Fruit fly (Drosophila melanogaster) whole organism, embryonic: Measurements from ENCODE around the gene CG14354.

ENCODE experiments used
- Adf1 ChIP-seq: fragments of 200-800 bp; sonication (Bioruptor generic); IDR thresholded peaks from 2 replicates; pipeline ENCODE4 v1.3.6; 2022; ENCODE audit warnings: missing biosample characterization, missing genetic modification characterization
- Atf3 ChIP-seq: fragments of 200-800 bp; sonication (Bioruptor generic); optimal IDR thresholded peaks from 3 replicates; lab custom pipeline; 2016; ENCODE audit warnings: missing biosample characterization, missing genetic modification characterization
- CG10147 ChIP-seq: fragments of 200-800 bp; sonication (Bioruptor generic); optimal IDR thresholded peaks from 2 replicates; lab custom pipeline; 2019; ENCODE audit warnings: missing biosample characterization, mild to moderate bottlenecking, missing genetic modification characterization, moderate library complexity
- CG1024 ChIP-seq: fragments of 200-800 bp; sonication (Bioruptor generic); IDR thresholded peaks from 2 replicates; pipeline ENCODE4 v1.3.6; 2022; ENCODE audit warnings: missing biosample characterization, missing genetic modification characterization
- CG10654 ChIP-seq: fragments of 200-800 bp; sonication (Bioruptor generic); optimal IDR thresholded peaks from 2 replicates; lab custom pipeline; 2016; ENCODE audit warnings: missing biosample characterization, missing genetic modification characterization
- CG10979 ChIP-seq: fragments of 200-800 bp; sonication (Bioruptor generic); optimal IDR thresholded peaks from 2 replicates; lab custom pipeline; 2018; ENCODE audit warnings: missing biosample characterization, mild to moderate bottlenecking, missing genetic modification characterization, moderate library complexity
- CG11085 ChIP-seq: fragments of 200-800 bp; sonication (Bioruptor generic); IDR thresholded peaks from 2 replicates; pipeline ENCODE4 v1.3.6; 2022; ENCODE audit warnings: missing biosample characterization, missing genetic modification characterization
- CG12071 ChIP-seq: fragments of 200-800 bp; sonication (Bioruptor generic); optimal IDR thresholded peaks from 3 replicates; lab custom pipeline; 2018; ENCODE audit warnings: missing biosample characterization, mild to moderate bottlenecking, missing genetic modification characterization
- CG12744 ChIP-seq: fragments of 200-800 bp; sonication (Bioruptor generic); optimal IDR thresholded peaks from 2 replicates; lab custom pipeline; 2016; ENCODE audit warnings: missing biosample characterization, missing genetic modification characterization
- CG13287 ChIP-seq: fragments of 200-800 bp; sonication (Bioruptor generic); IDR thresholded peaks from 2 replicates; pipeline ENCODE4 v1.3.6; 2022; ENCODE audit warnings: missing biosample characterization, missing genetic modification characterization; ENCODE audit not compliant: partially characterized antibody
- CG14667 ChIP-seq: fragments of 200-800 bp; sonication (Bioruptor generic); IDR thresholded peaks from 2 replicates; pipeline ENCODE4 v1.3.6; 2022; ENCODE audit warnings: missing biosample characterization, missing genetic modification characterization
- CG16779 ChIP-seq: fragments of 200-800 bp; sonication (Bioruptor generic); IDR thresholded peaks from 2 replicates; pipeline ENCODE4 v1.3.6; 2022; ENCODE audit warnings: missing biosample characterization, missing genetic modification characterization
- CG16815 ChIP-seq: fragments of 200-800 bp; sonication (Bioruptor generic); optimal IDR thresholded peaks from 3 replicates; lab custom pipeline; 2017; ENCODE audit warnings: missing biosample characterization, mild to moderate bottlenecking, missing genetic modification characterization
- CG16863 ChIP-seq: fragments of 200-800 bp; sonication (Bioruptor generic); optimal IDR thresholded peaks from 3 replicates; lab custom pipeline; 2016; ENCODE audit warnings: missing biosample characterization, missing genetic modification characterization
- CG17186 ChIP-seq: fragments of 200-800 bp; sonication (Bioruptor generic); optimal IDR thresholded peaks from 3 replicates; lab custom pipeline; 2017; ENCODE audit warnings: missing biosample characterization, missing genetic modification reagents, missing genetic modification characterization
- CG17359 ChIP-seq: fragments of 200-800 bp; sonication (Bioruptor generic); optimal IDR thresholded peaks from 3 replicates; lab custom pipeline; 2018; ENCODE audit warnings: missing biosample characterization, mild to moderate bottlenecking, missing genetic modification characterization, moderate library complexity
- CG2889 ChIP-seq: fragments of 200-800 bp; sonication (Bioruptor generic); IDR thresholded peaks from 3 replicates; pipeline ENCODE4 v1.3.6; 2022; ENCODE audit warnings: missing biosample characterization, missing genetic modification characterization
- CG3163 ChIP-seq: fragments of 200-800 bp; sonication (Bioruptor generic); optimal IDR thresholded peaks from 3 replicates; lab custom pipeline; 2016; ENCODE audit warnings: missing biosample characterization, missing genetic modification characterization
- CG32772 ChIP-seq: fragments of 200-800 bp; sonication (Bioruptor generic); IDR thresholded peaks from 2 replicates; pipeline ENCODE4 v1.3.6; 2022; ENCODE audit warnings: missing biosample characterization, missing genetic modification characterization
- CG34224 ChIP-seq: fragments of 200-800 bp; sonication (Bioruptor generic); IDR thresholded peaks from 3 replicates; pipeline ENCODE4 v1.3.6; 2022; ENCODE audit warnings: missing biosample characterization, missing genetic modification characterization; ENCODE audit not compliant: partially characterized antibody
- CG4617 ChIP-seq: fragments of 200-800 bp; sonication (Bioruptor generic); optimal IDR thresholded peaks from 3 replicates; lab custom pipeline; 2016; ENCODE audit warnings: missing biosample characterization, missing genetic modification characterization, borderline replicate concordance
- CG6854 ChIP-seq: fragments of 200-800 bp; sonication (Bioruptor generic); optimal IDR thresholded peaks from 3 replicates; lab custom pipeline; 2017; ENCODE audit warnings: missing biosample characterization, mild to moderate bottlenecking, missing genetic modification characterization
- CG8359 ChIP-seq: fragments of 200-800 bp; sonication (Bioruptor generic); optimal IDR thresholded peaks from 2 replicates; lab custom pipeline; 2017; ENCODE audit warnings: missing biosample characterization, mild to moderate bottlenecking, missing genetic modification characterization, borderline replicate concordance
- Deaf1 ChIP-seq: fragments of 200-800 bp; optimal IDR thresholded peaks from 3 replicates; lab custom pipeline; 2019; ENCODE audit warnings: missing biosample characterization, mild to moderate bottlenecking, missing genetic modification characterization, moderate library complexity
- Dll ChIP-seq: fragments of 200-800 bp; sonication (Bioruptor generic); IDR thresholded peaks from 4 replicates; pipeline ENCODE4 v1.3.6; 2022; ENCODE audit warnings: missing biosample characterization, missing genetic modification characterization; ENCODE audit not compliant: partially characterized antibody
- Drgx ChIP-seq: fragments of 200-800 bp; sonication (Bioruptor generic); IDR thresholded peaks from 2 replicates; pipeline ENCODE4 v1.3.6; 2022; ENCODE audit warnings: missing biosample characterization, missing genetic modification characterization
- HLH54F ChIP-seq: fragments of 200-800 bp; sonication (Bioruptor generic); optimal IDR thresholded peaks from 3 replicates; lab custom pipeline; 2016; ENCODE audit warnings: missing biosample characterization, missing genetic modification characterization
- Hr78 ChIP-seq, 2 experiments: fragments of 200-800 bp in 1 of 2; fragments of >200 bp in 1 of 2; sonication (Bioruptor generic) in 1 of 2; optimal IDR thresholded peaks; 2 replicates each; lab custom pipeline; 2017 to 2019; ENCODE audit warnings: missing biosample characterization in 2 of 2, missing genetic modification characterization in 2 of 2, mild to moderate bottlenecking in 1 of 2, moderate library complexity in 1 of 2
- MBD-R2 ChIP-seq: fragments of 200-800 bp; sonication (Bioruptor generic); IDR thresholded peaks from 2 replicates; pipeline ENCODE4 v1.3.6; 2022; ENCODE audit warnings: missing biosample characterization, missing genetic modification characterization
- Mad ChIP-seq: fragments of 200-800 bp; sonication (Bioruptor generic); optimal IDR thresholded peaks from 2 replicates; lab custom pipeline; 2016; ENCODE audit warnings: missing biosample characterization, missing genetic modification characterization
- Sin3A ChIP-seq: fragments of >200 bp; optimal IDR thresholded peaks from 2 replicates; lab custom pipeline; 2018
- cg ChIP-seq: fragments of 200-800 bp; sonication (Bioruptor generic); optimal IDR thresholded peaks from 3 replicates; lab custom pipeline; 2019; ENCODE audit warnings: missing biosample characterization, mild to moderate bottlenecking, missing genetic modification characterization, moderate library complexity
- corto ChIP-seq: fragments of 200-800 bp; sonication (Bioruptor generic); optimal IDR thresholded peaks from 2 replicates; lab custom pipeline; 2016; ENCODE audit warnings: missing biosample characterization, mild to moderate bottlenecking, missing genetic modification characterization, moderate library complexity
- croc ChIP-seq: fragments of 200-800 bp; sonication (Bioruptor generic); conservative IDR thresholded peaks from 3 replicates; pipeline ENCODE4 v1.3.6; 2022; ENCODE audit warnings: missing biosample characterization, missing genetic modification characterization
- eve ChIP-seq, 2 experiments: fragments of >200 bp; optimal IDR thresholded peaks; 2 replicates each; lab custom pipeline; 2017; ENCODE audit warnings: missing biosample characterization in 2 of 2, missing genetic modification characterization in 2 of 2
- exex ChIP-seq: fragments of 200-800 bp; sonication (Bioruptor generic); optimal IDR thresholded peaks from 4 replicates; lab custom pipeline; 2018; ENCODE audit warnings: missing biosample characterization, mild to moderate bottlenecking, missing genetic modification characterization, moderate library complexity
- fd102C ChIP-seq: fragments of 200-800 bp; sonication (Bioruptor generic); optimal IDR thresholded peaks from 2 replicates; lab custom pipeline; 2018; ENCODE audit warnings: missing biosample characterization, mild to moderate bottlenecking, missing genetic modification characterization, moderate library complexity
- ftz-f1 ChIP-seq: fragments of 200-800 bp; sonication (Bioruptor generic); optimal IDR thresholded peaks from 2 replicates; lab custom pipeline; 2016; ENCODE audit warnings: missing biosample characterization, missing genetic modification characterization
- gce ChIP-seq: fragments of 200-800 bp; sonication (Bioruptor generic); IDR thresholded peaks from 3 replicates; pipeline ENCODE4 v1.3.6; 2022; ENCODE audit warnings: missing biosample characterization, missing genetic modification characterization
- gcm2 ChIP-seq: fragments of 200-800 bp; sonication (Bioruptor generic); optimal IDR thresholded peaks from 2 replicates; lab custom pipeline; 2016; ENCODE audit warnings: missing biosample characterization, missing genetic modification characterization
- gfzf ChIP-seq: fragments of 200-800 bp; sonication (Bioruptor generic); optimal IDR thresholded peaks from 2 replicates; lab custom pipeline; 2016; ENCODE audit warnings: missing biosample characterization, mild to moderate bottlenecking, missing genetic modification characterization, moderate library complexity
- gsb ChIP-seq: fragments of 200-800 bp; sonication (Bioruptor generic); IDR thresholded peaks from 2 replicates; pipeline ENCODE4 v1.3.6; 2022; ENCODE audit warnings: missing biosample characterization, missing genetic modification characterization
- maf-S ChIP-seq: fragments of 200-800 bp; sonication (Bioruptor generic); optimal IDR thresholded peaks from 2 replicates; lab custom pipeline; 2016; ENCODE audit warnings: missing biosample characterization, missing genetic modification characterization
- mirr ChIP-seq: fragments of 200-800 bp; sonication (Bioruptor generic); optimal IDR thresholded peaks from 3 replicates; lab custom pipeline; 2018; ENCODE audit warnings: missing biosample characterization, mild to moderate bottlenecking, missing genetic modification characterization
- psq ChIP-seq: fragments of 200-800 bp; sonication (Bioruptor generic); optimal IDR thresholded peaks from 2 replicates; lab custom pipeline; 2017; ENCODE audit warnings: missing biosample characterization, missing genetic modification characterization
- salm ChIP-seq: fragments of 200-800 bp; sonication (Bioruptor generic); optimal IDR thresholded peaks from 2 replicates; lab custom pipeline; 2018; ENCODE audit warnings: missing biosample characterization, mild to moderate bottlenecking, missing genetic modification characterization
- sima ChIP-seq: fragments of 200-800 bp; sonication (Bioruptor generic); optimal IDR thresholded peaks from 2 replicates; lab custom pipeline; 2016; ENCODE audit warnings: missing biosample characterization, missing genetic modification characterization
- tio ChIP-seq: fragments of 200-800 bp; sonication (Bioruptor generic); optimal IDR thresholded peaks from 2 replicates; lab custom pipeline; 2017; ENCODE audit warnings: missing biosample characterization, missing genetic modification characterization, inconsistent platforms
- vvl ChIP-seq: fragments of 200-800 bp; sonication (Bioruptor generic); IDR thresholded peaks from 2 replicates; pipeline ENCODE4 v1.3.6; 2022; ENCODE audit warnings: missing biosample characterization, missing genetic modification characterization
- wdn ChIP-seq: fragments of 200-800 bp; sonication (Bioruptor generic); IDR thresholded peaks from 2 replicates; pipeline ENCODE4 v1.3.6; 2022; ENCODE audit warnings: missing biosample characterization, missing genetic modification characterization
- yki ChIP-seq: fragments of >200 bp; optimal IDR thresholded peaks from 3 replicates; lab custom pipeline; 2018
- zen ChIP-seq: fragments of 200-800 bp; sonication (Bioruptor generic); optimal IDR thresholded peaks from 3 replicates; lab custom pipeline; 2018; ENCODE audit warnings: missing biosample characterization, mild to moderate bottlenecking, missing genetic modification characterization, moderate library complexity

The CG14354 gene

DNA sequence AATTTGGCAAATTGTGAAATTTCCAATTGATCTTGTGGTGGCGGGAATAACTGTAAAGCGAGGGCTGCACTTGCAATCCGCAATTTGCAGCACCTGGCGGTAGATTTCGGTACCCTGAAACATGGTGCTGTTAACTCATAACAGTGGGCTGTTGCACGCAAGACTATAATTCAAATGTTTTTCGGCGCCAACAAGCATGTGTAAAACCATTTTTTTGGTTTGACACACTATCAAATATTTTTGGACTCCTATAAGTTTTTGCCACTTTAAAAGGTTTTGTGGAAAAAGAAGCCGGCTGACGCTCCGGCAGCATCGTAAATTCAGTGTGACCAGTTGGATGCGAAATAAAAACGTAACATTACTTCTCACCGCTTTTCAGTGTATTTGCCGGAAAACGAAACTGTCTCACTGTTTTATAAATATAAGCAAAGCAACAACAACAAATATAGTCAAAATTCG lies 36.0 kb downstream of the CG14354 start, which contains the start of the genes CG14545 and CG5886 (continued):
- no peak for TF ChIP-seq gsb (GFP tag; lab: Robert Waterston, UW)
- TF ChIP-seq CG14667 (GFP tag; lab: Robert Waterston, UW) = no peak
- no peak for TF ChIP-seq CG11085 (GFP tag; lab: Robert Waterston, UW)
- TF ChIP-seq CG13287 (GFP tag; lab: Robert Waterston, UW) = 0 out of 2 replicates have a peak, but pooled peaks have one; percentile 47
- TF ChIP-seq CG3163 (GFP tag; lab: Kevin White, UChicago) = no peak
- no peak for TF ChIP-seq mirr
- TF ChIP-seq HLH54F (GFP tag; lab: Kevin White, UChicago) = no peak
- TF ChIP-seq CG8359 (GFP tag; lab: Kevin White, UChicago) = no peak
- TF ChIP-seq CG1024 (GFP tag; lab: Robert Waterston, UW) = no peak
- TF ChIP-seq CG32772 (GFP tag; lab: Robert Waterston, UW) = no peak
- TF ChIP-seq cg (GFP tag; lab: Kevin White, UChicago) = no peak
- no peak for TF ChIP-seq gce (GFP tag; lab: Robert Waterston, UW)
- no peak for TF ChIP-seq Deaf1 (tag; lab: Kevin White, UChicago)
- TF ChIP-seq salm (tag; lab: Kevin White, UChicago) = no peak
- TF ChIP-seq sima (GFP tag; lab: Kevin White, UChicago) = no peak
- TF ChIP-seq CG16779 = no peak
- TF ChIP-seq psq (GFP tag; lab: Kevin White, UChicago) = no peak
- no peak for TF ChIP-seq Drgx (GFP tag; lab: Robert Waterston, UW)
- TF ChIP-seq CG12071 = no peak
- no peak for TF ChIP-seq Adf1 (GFP tag; lab: Robert Waterston, UW)
- TF ChIP-seq CG10147 (GFP tag; lab: Kevin White, UChicago) = no peak
- no peak for TF ChIP-seq CG2889 (GFP tag; lab: Robert Waterston, UW)
- no peak for TF ChIP-seq Dll (GFP tag; lab: Robert Waterston, UW)
- TF ChIP-seq yki = no peak
- no peak for TF ChIP-seq maf-S
- TF ChIP-seq gcm2 = no peak
- TF ChIP-seq CG12744 (GFP tag; lab: Kevin White, UChicago) = no peak
- TF ChIP-seq Mad (GFP tag; lab: Kevin White, UChicago) = no peak
- no peak for TF ChIP-seq CG10654
- TF ChIP-seq tio (GFP tag; lab: Kevin White, UChicago) = no peak
- TF ChIP-seq vvl (GFP tag; lab: Robert Waterston, UW) = no peak; the same call in 1 of the 2 replicates
- no peak for TF ChIP-seq wdn (GFP tag; lab: Robert Waterston, UW)
- no peak for TF ChIP-seq Hr78 (GFP tag; optimal IDR thresholded peaks at IDR 0.05; lab: Kevin White, UChicago)
- TF ChIP-seq Sin3A (lab: Kevin White, UChicago) = peak; percentile 94
- TF ChIP-seq CG34224 (GFP tag; lab: Robert Waterston, UW) = no peak
- no peak for TF ChIP-seq CG6854
- TF ChIP-seq Atf3 = no peak
- no peak for TF ChIP-seq CG16815
- no peak for TF ChIP-seq zen (tag; lab: Kevin White, UChicago)
- no peak for TF ChIP-seq exex (tag; lab: Kevin White, UChicago)
- no peak for TF ChIP-seq eve (GFP tag; optimal IDR thresholded peaks at IDR 0.05; lab: Kevin White, UChicago)
- TF ChIP-seq CG10979 (tag; lab: Kevin White, UChicago) = no peak
- TF ChIP-seq corto = no peak
- TF ChIP-seq fd102C = no peak
- peak; percentile 100 for TF ChIP-seq CG17186 (GFP tag; lab: Kevin White, UChicago)
- no peak for TF ChIP-seq CG16863
- peak; percentile 91 for TF ChIP-seq gfzf (GFP tag; lab: Kevin White, UChicago)
- TF ChIP-seq MBD-R2 (GFP tag; lab: Robert Waterston, UW) = peak; percentile 44; the same call in 1 of the 2 replicates
- no peak for TF ChIP-seq CG17359
- peak; percentile 29 for TF ChIP-seq CG4617
- TF ChIP-seq ftz-f1 = no peak
- TF ChIP-seq croc = no peak
